Fruit fly (Drosophila melanogaster): Measurements from ENCODE around the gene Rim2.

- TF ChIP-seq h (optimal IDR thresholded peaks at IDR 0.05) (no peak), ttk (optimal IDR thresholded peaks at IDR 0.05) (no peak), Sin3A (optimal IDR thresholded peaks at IDR 0.05) (no peak)
Observed at dm6 chr2L:1669316-1670027, 54.7 kb downstream of the Rim2 start.
